Fruit fly (Drosophila melanogaster) ovary, adult (tissue): ENCODE results near the gene cype.

Experiments
- CG17801 ChIP-seq: fragments of 200-800 bp; optimal IDR thresholded peaks from 2 replicates; lab custom pipeline; 2019; ENCODE audit warnings: missing biosample characterization, mild to moderate bottlenecking, missing genetic modification characterization, moderate library complexity; ENCODE audit not compliant: partially characterized antibody

Gene cype

DNA sequence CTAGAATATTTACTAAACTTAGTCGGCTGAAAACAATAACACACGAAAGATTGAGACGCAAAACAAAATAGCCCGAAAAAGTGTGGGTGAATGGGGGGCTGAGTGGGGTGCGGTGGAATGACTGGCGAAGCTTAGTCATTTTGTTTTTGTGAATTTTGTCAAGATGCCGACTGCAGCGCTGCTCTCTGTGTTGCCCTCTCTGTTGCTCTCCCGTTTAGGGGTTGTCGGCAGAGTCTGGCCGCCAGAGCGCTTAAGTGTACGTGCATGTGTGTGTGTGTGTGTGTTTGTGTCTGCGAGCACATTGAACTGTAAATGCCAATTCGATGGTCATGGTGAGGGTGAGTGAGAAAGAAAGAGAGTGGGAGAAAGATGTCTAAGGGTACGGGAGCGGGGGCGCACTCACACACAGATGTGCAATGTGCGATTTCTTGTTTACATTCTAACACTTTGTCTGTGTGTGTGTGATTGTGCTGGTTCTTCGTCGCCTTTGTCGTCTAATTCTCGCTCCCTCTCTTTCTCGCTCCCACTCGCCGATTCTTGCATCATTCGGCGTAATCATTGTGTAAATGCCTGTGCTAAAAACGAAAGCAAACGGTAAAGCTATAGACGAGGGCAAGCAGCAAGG lies 20.5 kb upstream of the cype start:
- TF ChIP-seq CG17801 (GFP tag; lab: Kevin White, UChicago), result no peak

dm6 chr2L:5309369-5309768 lies 17.7 kb upstream of the cype start:
- no peak for TF ChIP-seq CG17801 (GFP tag; lab: Kevin White, UChicago)

DNA sequence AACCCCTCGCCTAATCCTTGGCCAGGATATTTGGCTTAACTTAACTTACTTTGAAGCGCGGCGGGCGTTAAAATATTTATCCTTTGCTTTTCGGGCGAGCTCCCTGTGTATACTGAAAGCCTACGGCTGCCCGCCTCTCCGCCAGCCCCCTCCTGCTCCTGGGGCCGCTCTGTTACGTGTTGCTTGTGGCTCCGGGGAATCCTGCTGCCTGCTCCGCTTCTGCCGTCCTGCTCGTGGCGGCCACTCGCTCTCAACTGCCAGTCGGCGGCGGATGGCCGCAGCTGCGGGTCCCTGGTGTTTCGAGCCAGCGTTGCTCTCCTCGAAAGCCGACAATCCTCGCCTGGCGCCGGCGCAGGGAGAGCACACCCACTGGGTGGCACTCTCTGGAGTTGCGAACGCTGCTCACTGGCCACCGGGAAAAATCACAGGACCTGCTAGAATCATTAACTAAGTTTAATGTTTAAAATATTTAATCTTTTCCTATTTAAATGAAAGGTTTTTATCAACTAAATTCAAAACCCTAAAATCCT lies 12.3 kb upstream of the cype start, which contains the start of gene CG14024:
Gene CG14024, minus strand, starts transcription at position 266 of the 530 bp plus-strand sequence.
- no peak for TF ChIP-seq CG17801 (GFP tag; lab: Kevin White, UChicago)

- TF ChIP-seq CG17801 (GFP tag; lab: Kevin White, UChicago), result no peak
Observed at dm6 chr2L:5320063-5320462, 7.0 kb upstream of the cype start.

dm6 chr2L:5321014-5321413 lies 6.0 kb upstream of the cype start:
- no peak for TF ChIP-seq CG17801 (GFP tag; lab: Kevin White, UChicago)

DNA sequence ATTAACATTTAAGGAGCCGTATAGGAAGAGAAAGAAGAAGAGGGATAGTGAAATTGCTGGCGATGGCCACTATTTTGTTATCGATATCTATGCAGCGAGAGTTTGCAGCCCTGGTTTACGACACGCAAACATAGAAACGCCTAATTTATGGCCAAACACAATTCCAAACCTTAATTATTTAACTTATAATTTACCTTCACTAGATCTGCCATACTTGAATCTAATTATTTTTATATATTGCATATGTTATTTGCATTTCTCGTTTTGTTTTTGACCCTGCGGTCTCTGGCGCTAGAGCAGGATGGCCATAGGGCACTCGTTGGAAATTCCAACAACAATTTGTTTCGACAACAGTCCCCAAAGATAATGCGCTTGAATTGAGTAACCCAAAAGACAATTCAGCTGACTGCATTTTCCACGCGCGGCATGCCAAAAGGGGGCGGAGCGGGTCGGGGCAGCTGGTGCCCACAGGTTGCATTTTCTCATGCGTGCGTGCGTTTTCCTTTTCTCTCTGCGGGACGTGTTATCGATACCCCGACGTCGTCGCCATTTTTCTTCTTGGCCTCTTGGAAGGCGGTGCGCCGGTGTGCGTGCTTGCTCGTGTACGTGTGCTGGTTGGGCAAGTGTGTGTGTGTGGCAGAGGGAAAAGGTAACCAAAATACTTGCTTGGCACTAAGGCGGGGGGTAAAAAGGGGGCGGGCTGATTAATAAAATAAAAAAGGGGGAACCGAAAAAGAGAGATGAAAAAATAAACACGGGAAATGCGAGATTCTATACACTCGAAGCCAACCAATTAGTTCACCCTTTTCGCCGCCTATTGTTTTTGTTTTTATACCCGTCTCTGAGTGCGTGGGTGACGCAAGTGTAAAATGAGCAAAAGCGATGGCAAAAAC lies 1.8 kb upstream of the cype start:
- peak; percentile 88 for TF ChIP-seq CG17801 (GFP tag; lab: Kevin White, UChicago)

dm6 chr2L:5327266-5327621 lies 217 bp downstream of the cype start:
- no peak for TF ChIP-seq CG17801 (GFP tag; lab: Kevin White, UChicago)

- no peak for TF ChIP-seq CG17801 (GFP tag; lab: Kevin White, UChicago)
Observed at dm6 chr2L:5328829-5329499, 1.9 kb downstream of the cype start, which contains the start of gene CG14022. Gene CG14022 (minus strand): TSS chr2L:5328879.

- TF ChIP-seq CG17801 (GFP tag; lab: Kevin White, UChicago), result no peak
Observed at dm6 chr2L:5329557-5329956, 2.5 kb downstream of the cype start, which contains the start of gene TotM. Gene TotM (plus strand): TSS chr2L:5329857.

DNA sequence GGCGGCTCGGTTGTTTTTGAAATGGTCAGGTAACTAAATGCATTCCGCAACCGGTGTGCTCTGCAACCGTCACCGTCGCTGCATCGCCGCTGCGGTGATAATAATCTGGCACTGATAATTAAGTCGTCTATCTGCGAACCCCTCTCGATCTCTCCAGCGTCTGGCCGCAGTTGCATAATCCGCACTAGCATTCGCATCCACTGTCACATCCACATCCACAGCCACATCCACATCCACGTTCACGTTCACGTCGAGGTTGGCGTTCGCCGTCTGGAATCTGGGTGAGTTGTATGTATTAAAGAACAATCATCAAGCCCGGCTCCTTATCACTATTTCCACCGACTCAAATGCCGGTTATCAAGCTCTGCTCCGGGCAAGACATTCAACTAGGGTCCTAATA lies 5.5 kb downstream of the cype start:
- TF ChIP-seq CG17801 (GFP tag; lab: Kevin White, UChicago), result no peak

dm6 chr2L:5337159-5337558 lies 10.1 kb downstream of the cype start:
- no peak for TF ChIP-seq CG17801 (GFP tag; lab: Kevin White, UChicago)

DNA sequence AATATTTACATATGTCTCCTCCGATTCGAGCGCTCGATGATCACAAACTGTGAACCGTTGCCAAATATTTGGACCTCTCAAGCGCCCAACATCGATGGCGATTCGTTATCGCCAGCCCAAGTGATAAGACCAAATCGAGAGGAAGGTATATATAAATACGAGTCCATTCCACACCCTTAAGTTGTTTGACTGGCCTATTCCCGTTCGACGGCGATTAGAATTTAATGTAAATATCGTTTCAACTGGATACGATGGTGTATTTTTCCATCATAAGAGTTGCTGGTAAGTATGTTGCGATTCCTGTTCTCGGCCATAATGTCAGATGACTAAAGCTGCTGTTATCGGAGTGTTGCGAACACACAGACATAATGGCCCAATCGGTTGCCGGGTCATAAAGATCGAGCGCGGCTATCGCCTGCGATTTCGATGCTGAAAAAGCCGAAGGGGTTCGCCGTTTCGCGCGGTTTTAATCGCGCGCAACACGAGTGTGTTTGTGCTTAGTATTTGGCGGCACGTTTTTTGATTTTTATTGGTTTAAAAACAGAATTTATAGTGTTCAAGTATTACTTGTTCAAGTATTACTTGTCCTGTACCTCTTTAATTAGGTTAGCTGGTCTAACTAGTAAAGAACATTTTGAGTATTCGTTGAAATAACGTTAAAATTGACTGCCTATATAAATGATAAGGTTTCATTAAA lies 11.1 kb downstream of the cype start, which contains the start of gene fusl:
Gene fusl, minus strand, starts transcription at position 50 of the 697 bp plus-strand sequence.
- no peak for TF ChIP-seq CG17801 (GFP tag; lab: Kevin White, UChicago)

dm6 chr2L:5338721-5339036 lies 11.7 kb downstream of the cype start:
- no peak for TF ChIP-seq CG17801 (GFP tag; lab: Kevin White, UChicago)

DNA sequence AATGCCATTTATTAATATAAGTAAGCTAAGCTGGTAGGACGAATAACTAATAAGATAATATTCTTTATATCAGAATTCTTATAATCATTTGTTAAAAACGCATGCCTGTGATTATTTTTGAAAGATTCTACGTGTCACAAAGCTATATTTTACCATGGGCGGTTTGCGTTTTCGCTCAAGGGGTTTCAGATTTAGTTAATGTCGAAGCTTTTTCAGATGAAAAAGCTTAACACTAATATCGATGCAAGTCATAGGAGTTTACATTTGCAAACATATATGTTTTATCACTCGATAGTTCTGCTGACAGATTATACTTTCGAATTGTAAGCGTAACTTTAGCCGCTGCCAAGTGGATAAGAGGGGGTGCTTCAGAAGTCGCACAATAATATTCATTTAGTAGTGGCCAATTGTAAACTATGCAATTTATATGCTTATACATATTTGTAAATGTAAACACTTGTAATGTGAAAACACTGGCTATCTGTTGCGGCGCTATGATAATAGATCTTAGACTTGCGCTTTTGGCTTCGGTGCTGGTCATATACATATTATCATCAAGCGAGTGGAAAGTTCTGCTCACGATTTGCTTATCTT lies 14.1 kb downstream of the cype start:
- TF ChIP-seq CG17801 (GFP tag; lab: Kevin White, UChicago), result no peak
